Fruit fly (Drosophila melanogaster): Measurements from ENCODE around the gene jub.
A peak's percentile ranks its signal among the peaks of the same experiment; 100 is the strongest.

jub gene

dm6 chrX:13821775-13822493 is 8.2 kb downstream of the jub start, which contains the start of gene Clic (continued):
- TF ChIP-seq CG13624 (GFP tag; optimal IDR thresholded peaks at IDR 0.05) (peak; percentile 19), dan (GFP tag; IDR thresholded peaks at IDR 0.05) (no peak), Gug (GFP tag; IDR thresholded peaks at IDR 0.05) (peak; percentile 3; the same call in 1 of the 4 replicates), CG12391 (tag; optimal IDR thresholded peaks at IDR 0.05) (peak; percentile 8), gcm2 (GFP tag; optimal IDR thresholded peaks at IDR 0.05) (no peak), Ets97D (GFP tag; optimal IDR thresholded peaks at IDR 0.05) (peak; percentile 33), MBD-R2 (GFP tag; IDR thresholded peaks at IDR 0.05) (peak; percentile 7; the same call in 1 of the 2 replicates), CG7987 (GFP tag; optimal IDR thresholded peaks at IDR 0.05) (peak; percentile 71), vfl (GFP tag; optimal IDR thresholded peaks at IDR 0.05) (peak; percentile 13), CG33213 (GFP tag; optimal IDR thresholded peaks at IDR 0.05) (peak; percentile 7), psq (GFP tag; optimal IDR thresholded peaks at IDR 0.05) (no peak), crol (GFP tag; IDR thresholded peaks at IDR 0.05) (peak; percentile 8; the same call in 1 of the 2 replicates), her (GFP tag; optimal IDR thresholded peaks at IDR 0.05) (peak; percentile 24), MESR4 (GFP tag; optimal IDR thresholded peaks at IDR 0.05) (peak; percentile 57), unpg (GFP tag; optimal IDR thresholded peaks at IDR 0.05) (no peak), ci (GFP tag; IDR thresholded peaks at IDR 0.05) (peak; percentile 71; the same call in 1 of the 3 replicates), Opbp (GFP tag; IDR thresholded peaks at IDR 0.05; ENCODE audit: partially characterized antibody) (peak; percentile 51; the same call in 1 of the 3 replicates), CG15269 (tag; optimal IDR thresholded peaks at IDR 0.05) (no peak), onecut (GFP tag; IDR thresholded peaks at IDR 0.05) (peak; percentile 12; the same call in 1 of the 2 replicates), CG10959 (GFP tag; IDR thresholded peaks at IDR 0.05) (no peak), Mad (GFP tag; optimal IDR thresholded peaks at IDR 0.05) (peak; percentile 5), Xrp1 (GFP tag; IDR thresholded peaks at IDR 0.05) (no peak), pb (GFP tag; optimal IDR thresholded peaks at IDR 0.05) (no peak), slbo (GFP tag; IDR thresholded peaks at IDR 0.05) (peak; percentile 42; the same call in 1 of the 2 replicates), mam (GFP tag; optimal IDR thresholded peaks at IDR 0.05) (peak; percentile 7), CG8290 (GFP tag; optimal IDR thresholded peaks at IDR 0.05) (no peak), CG8290 (tag; optimal IDR thresholded peaks at IDR 0.05) (peak in 1 of 2 experiments; percentile 77), chm (GFP tag; IDR thresholded peaks at IDR 0.05) (peak; percentile 86), CG7556 (GFP tag; optimal IDR thresholded peaks at IDR 0.05) (no peak), CHES-1-like (GFP tag; optimal IDR thresholded peaks at IDR 0.05) (peak; percentile 43), CG14014 (GFP tag; IDR thresholded peaks at IDR 0.05) (peak; percentile 15; the same call in 1 of the 2 replicates), CG2712 (tag; optimal IDR thresholded peaks at IDR 0.05) (peak; percentile 52), CG12659 (GFP tag; optimal IDR thresholded peaks at IDR 0.05) (peak; percentile 76), BEAF-32 (GFP tag; optimal IDR thresholded peaks at IDR 0.05) (peak; percentile 33), CG10321 (GFP tag; IDR thresholded peaks at IDR 0.05) (0 out of 2 replicates have a peak, but pooled peaks have one; percentile 14), ranshi (GFP tag; IDR thresholded peaks at IDR 0.05) (peak; percentile 31; the same call in 1 of the 2 replicates), CG4617 (GFP tag; optimal IDR thresholded peaks at IDR 0.05; ENCODE audit: borderline replicate concordance) (peak; percentile 5), gsb-n (tag; optimal IDR thresholded peaks at IDR 0.05) (no peak), sens (GFP tag) (peak; percentile 88), Adf1 (GFP tag; IDR thresholded peaks at IDR 0.05) (peak; percentile 23; the same call in 1 of the 2 replicates), CG11247 (GFP tag; IDR thresholded peaks at IDR 0.05) (peak; percentile 9; the same call in 1 of the 2 replicates), NFAT (GFP tag; IDR thresholded peaks at IDR 0.05) (peak; percentile 55; the same call in 1 of the 2 replicates), amos (GFP tag; IDR thresholded peaks at IDR 0.05; ENCODE audit: partially characterized antibody) (peak; percentile 50; the same call in 1 of the 2 replicates), CG3838 (GFP tag; optimal IDR thresholded peaks at IDR 0.05) (no peak), sob (GFP tag; IDR thresholded peaks at IDR 0.05) (peak; percentile 51; the same call in 1 of the 2 replicates), CG13296 (GFP tag; optimal IDR thresholded peaks at IDR 0.05) (peak; percentile 40), CG1233 (GFP tag; optimal IDR thresholded peaks at IDR 0.05) (no peak), CG2120 (GFP tag; optimal IDR thresholded peaks at IDR 0.05) (peak; percentile 8), sim (GFP tag; IDR thresholded peaks at IDR 0.05) (no peak), CG8944 (GFP tag; optimal IDR thresholded peaks at IDR 0.05) (no peak)

Data from whole organism, embryonic.